Worm (Caenorhabditis elegans) whole organism, L3 larva: ENCODE results near the gene F14D12.1.

ENCODE experiments used
- aly-2 ChIP-seq: fragments of 150-350 bp; optimal IDR thresholded peaks from 2 replicates; lab custom pipeline; 2014; ENCODE audit warnings: missing biosample characterization, missing genetic modification characterization
- elt-3 ChIP-seq, 3 experiments: fragments of 150-350 bp in 1 of 3; sonication (generic microtip) in 2 of 3; optimal IDR thresholded peaks; 2 replicates in 2 of 3; 4 replicates in 1 of 3; lab custom pipeline; 2014 to 2017; ENCODE audit warnings: missing biosample characterization in 3 of 3, missing genetic modification characterization in 3 of 3
- nhr-11 ChIP-seq: fragments of 150-350 bp; optimal IDR thresholded peaks from 2 replicates; lab custom pipeline; 2014; ENCODE audit warnings: missing biosample characterization, missing genetic modification characterization
- nhr-12 ChIP-seq: fragments of 150-350 bp; optimal IDR thresholded peaks from 2 replicates; lab custom pipeline; 2014; ENCODE audit warnings: missing biosample characterization, missing genetic modification characterization
- nhr-237 ChIP-seq: fragments of 150-350 bp; optimal IDR thresholded peaks from 2 replicates; lab custom pipeline; 2014; ENCODE audit warnings: missing biosample characterization, missing genetic modification characterization
- nhr-67 ChIP-seq: fragments of 150-350 bp; optimal IDR thresholded peaks from 2 replicates; lab custom pipeline; 2014; ENCODE audit warnings: missing biosample characterization, missing genetic modification characterization
- nhr-77 ChIP-seq: fragments of 150-350 bp; optimal IDR thresholded peaks from 2 replicates; lab custom pipeline; 2014; ENCODE audit warnings: missing biosample characterization, missing genetic modification characterization
- pqm-1 ChIP-seq: fragments of 150-350 bp; optimal IDR thresholded peaks from 2 replicates; lab custom pipeline; 2017; ENCODE audit warnings: missing biosample characterization, missing genetic modification characterization, inconsistent platforms
- ztf-11 ChIP-seq: fragments of 150-350 bp; optimal IDR thresholded peaks from 2 replicates; lab custom pipeline; 2014; ENCODE audit warnings: missing biosample characterization, missing genetic modification characterization

- TF ChIP-seq nhr-237 (tag; lab: Kevin White, UChicago) (no peak), nhr-11 (tag; lab: Kevin White, UChicago) (no peak), elt-3 (tag; optimal IDR thresholded peaks at IDR 0.05; lab: Kevin White, UChicago) (no peak), nhr-12 (tag; lab: Kevin White, UChicago) (no peak), ztf-11 (no peak), pqm-1 (tag; lab: Kevin White, UChicago) (no peak), nhr-67 (tag; lab: Kevin White, UChicago) (no peak), aly-2 (tag; lab: Kevin White, UChicago) (no peak), nhr-77 (no peak)
Measured at ce11 chrX:5557966-5558365, 45.6 kb upstream of the F14D12.1 start, which contains the start of gene C38C5.1.
